Worm (Caenorhabditis elegans): ENCODE data around the gene set-13.

DNA sequence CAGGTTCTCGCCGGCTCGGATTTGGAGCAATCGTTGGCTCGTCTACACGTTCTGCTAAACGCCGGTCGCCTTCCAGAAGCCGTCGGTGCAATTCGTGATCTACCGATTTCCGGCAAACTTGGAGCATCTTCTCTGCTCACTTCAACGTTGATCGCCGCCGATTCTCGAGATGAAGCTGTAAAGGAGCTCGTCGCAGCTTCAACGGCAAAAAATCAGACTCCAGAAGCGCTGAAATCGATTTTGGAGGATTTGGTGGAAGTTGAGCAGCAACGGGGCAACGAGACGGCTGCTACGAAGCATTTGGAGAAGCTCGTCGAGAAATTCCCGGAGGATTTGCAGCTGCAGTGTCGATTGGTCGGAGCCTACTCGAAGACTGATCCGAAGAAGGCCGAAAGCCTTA lies 25.1 kb upstream of the set-13 start:
- TF ChIP-seq let-607 (tag; optimal IDR thresholded peaks at IDR 0.05) (no peak), ets-4 (GFP tag; optimal IDR thresholded peaks at IDR 0.05) (no peak), hrde-1 (tag; optimal IDR thresholded peaks at IDR 0.05; ENCODE audit: borderline replicate concordance) (no peak), Y67H2A.10 (GFP tag; conservative IDR thresholded peaks at IDR 0.05) (no peak), nfya-1 (tag; optimal IDR thresholded peaks at IDR 0.05; ENCODE audit: borderline replicate concordance, insufficient read depth) (no peak)
